Fruit fly (Drosophila melanogaster) ovary, adult (tissue): Measurements from ENCODE around the gene Arr2.

Experiments
- CG17801 ChIP-seq: fragments of 200-800 bp; optimal IDR thresholded peaks from 2 replicates; lab custom pipeline; 2019; ENCODE audit warnings: missing biosample characterization, mild to moderate bottlenecking, missing genetic modification characterization, moderate library complexity; ENCODE audit not compliant: partially characterized antibody

Arr2 gene

dm6 chr3L:8661793-8662669 lies 13.3 kb upstream of the Arr2 start:
- no peak for TF ChIP-seq CG17801 (GFP tag; lab: Kevin White, UChicago)

- no peak for TF ChIP-seq CG17801 (GFP tag; lab: Kevin White, UChicago)
Measured at dm6 chr3L:8660800-8661199, 12.1 kb upstream of the Arr2 start.

dm6 chr3L:8659601-8660000 lies 10.9 kb upstream of the Arr2 start:
- no peak for TF ChIP-seq CG17801 (GFP tag; lab: Kevin White, UChicago)

- TF ChIP-seq CG17801 (GFP tag; lab: Kevin White, UChicago) = no peak
Measured at dm6 chr3L:8657787-8658186, 9.1 kb upstream of the Arr2 start.

dm6 chr3L:8657429-8657754 lies 8.7 kb upstream of the Arr2 start:
- no peak for TF ChIP-seq CG17801 (GFP tag; lab: Kevin White, UChicago)

dm6 chr3L:8656725-8657428 lies 8.1 kb upstream of the Arr2 start:
- TF ChIP-seq CG17801 (GFP tag; lab: Kevin White, UChicago) = no peak

dm6 chr3L:8655217-8655896 lies 6.6 kb upstream of the Arr2 start:
- no peak for TF ChIP-seq CG17801 (GFP tag; lab: Kevin White, UChicago)

dm6 chr3L:8653572-8653971 lies 4.8 kb upstream of the Arr2 start:
- no peak for TF ChIP-seq CG17801 (GFP tag; lab: Kevin White, UChicago)

dm6 chr3L:8652572-8652977 lies 3.8 kb upstream of the Arr2 start:
- no peak for TF ChIP-seq CG17801 (GFP tag; lab: Kevin White, UChicago)

- no peak for TF ChIP-seq CG17801 (GFP tag; lab: Kevin White, UChicago)
Measured at dm6 chr3L:8651876-8652571, 3.3 kb upstream of the Arr2 start.

- no peak for TF ChIP-seq CG17801 (GFP tag; lab: Kevin White, UChicago)
Measured at dm6 chr3L:8646821-8647220, 1.9 kb downstream of the Arr2 start, which contains the start of the genes CG13305 and Pex7. TSS of gene CG13305 (minus strand) at chr3L:8646822. TSS of gene Pex7 (plus strand) at chr3L:8647145.

dm6 chr3L:8643810-8644552 lies 4.8 kb downstream of the Arr2 start:
- no peak for TF ChIP-seq CG17801 (GFP tag; lab: Kevin White, UChicago)

- TF ChIP-seq CG17801 (GFP tag; lab: Kevin White, UChicago) = no peak
Measured at dm6 chr3L:8641049-8641448, 7.7 kb downstream of the Arr2 start.

- no peak for TF ChIP-seq CG17801 (GFP tag; lab: Kevin White, UChicago)
Measured at dm6 chr3L:8640139-8640538, 8.6 kb downstream of the Arr2 start, which contains the start of gene Cpr66D. TSS of gene Cpr66D (plus strand) at chr3L:8640439.
